Worm (Caenorhabditis elegans) whole organism, L3 larva: ENCODE data around the gene nhr-34.

Experiments used
- ama-1 ChIP-seq: fragments of 150-350 bp; optimal IDR thresholded peaks from 2 replicates; lab custom pipeline; 2018
- ceh-82 ChIP-seq: fragments of 150-350 bp; optimal IDR thresholded peaks from 2 replicates; lab custom pipeline; 2014; ENCODE audit warnings: missing biosample characterization, missing genetic modification characterization
- unc-62 ChIP-seq: fragments of 150-350 bp; sonication (generic microtip); optimal IDR thresholded peaks from 4 replicates; lab custom pipeline; 2014; ENCODE audit warnings: missing biosample characterization, missing genetic modification reagents, missing genetic modification characterization
- ztf-4 ChIP-seq: fragments of 150-350 bp; optimal IDR thresholded peaks from 2 replicates; lab custom pipeline; 2014; ENCODE audit warnings: missing biosample characterization, missing genetic modification characterization

DNA sequence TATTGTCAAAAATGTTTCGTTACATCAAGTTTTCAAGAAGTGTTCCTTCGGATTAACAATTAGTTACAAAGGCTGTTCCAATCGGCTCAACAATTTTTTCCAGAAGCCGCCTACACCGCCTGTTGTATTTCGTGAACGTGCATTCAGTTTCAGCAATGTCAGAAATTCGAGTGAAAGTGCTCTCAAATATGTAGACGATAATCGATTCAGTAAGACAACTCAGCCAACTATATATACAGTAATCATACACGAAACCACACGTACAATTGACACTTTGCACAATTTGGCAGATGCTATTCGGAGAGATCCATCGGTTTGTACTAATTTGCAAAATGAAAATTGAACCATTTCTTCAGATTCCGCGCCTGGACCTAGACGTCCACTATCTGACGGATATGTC lies 21.0 kb upstream of the nhr-34 start:
- TF ChIP-seq ama-1 (lab: Kevin White, UChicago) = no peak
- no peak for TF ChIP-seq ztf-4 (tag; lab: Kevin White, UChicago)
- no peak for TF ChIP-seq unc-62 (GFP tag; lab: Kevin White, UChicago)
- TF ChIP-seq ceh-82 (tag; lab: Kevin White, UChicago) = no peak
